Fruit fly (Drosophila melanogaster) whole organism, embryonic: Measurements from ENCODE around the gene Trpgamma.

Experiments
- ATbp ChIP-seq: fragments of 200-800 bp; sonication (Bioruptor generic); optimal IDR thresholded peaks from 2 replicates; lab custom pipeline; 2017; ENCODE audit warnings: missing biosample characterization, mild to moderate bottlenecking, missing genetic modification characterization, missing genetic modification reagents
- B-H2 ChIP-seq: fragments of 200-800 bp; sonication (Bioruptor generic); optimal IDR thresholded peaks from 2 replicates; lab custom pipeline; 2018; ENCODE audit warnings: missing biosample characterization, mild to moderate bottlenecking, missing genetic modification characterization
- CG10267 ChIP-seq: fragments of 200-800 bp; sonication (Bioruptor generic); optimal IDR thresholded peaks from 2 replicates; lab custom pipeline; 2018; ENCODE audit warnings: missing biosample characterization, mild to moderate bottlenecking, missing genetic modification characterization, moderate library complexity
- CG10321 ChIP-seq: fragments of 200-800 bp; sonication (Bioruptor generic); IDR thresholded peaks from 2 replicates; pipeline ENCODE4 v1.3.6; 2022; ENCODE audit warnings: missing biosample characterization, missing genetic modification characterization
- CG10366 ChIP-seq: fragments of 200-800 bp; sonication (Bioruptor generic); IDR thresholded peaks from 2 replicates; pipeline ENCODE4 v1.3.6; 2022; ENCODE audit warnings: missing biosample characterization, missing genetic modification characterization
- CG10979 ChIP-seq: fragments of 200-800 bp; sonication (Bioruptor generic); optimal IDR thresholded peaks from 2 replicates; lab custom pipeline; 2018; ENCODE audit warnings: missing biosample characterization, mild to moderate bottlenecking, missing genetic modification characterization, moderate library complexity
- CG12071 ChIP-seq: fragments of 200-800 bp; sonication (Bioruptor generic); optimal IDR thresholded peaks from 3 replicates; lab custom pipeline; 2018; ENCODE audit warnings: missing biosample characterization, mild to moderate bottlenecking, missing genetic modification characterization
- CG12104 ChIP-seq: fragments of 200-800 bp; sonication (Bioruptor generic); optimal IDR thresholded peaks from 3 replicates; lab custom pipeline; 2016; ENCODE audit warnings: missing biosample characterization, missing genetic modification characterization
- CG12942 ChIP-seq: fragments of 200-800 bp; sonication (Bioruptor generic); optimal IDR thresholded peaks from 3 replicates; lab custom pipeline; 2016; ENCODE audit warnings: missing biosample characterization, missing genetic modification characterization
- CG13775 ChIP-seq: fragments of 200-800 bp; sonication (Bioruptor generic); optimal IDR thresholded peaks from 3 replicates; lab custom pipeline; 2017; ENCODE audit warnings: missing biosample characterization, mild to moderate bottlenecking, missing genetic modification characterization
- CG15601 ChIP-seq: fragments of 200-800 bp; sonication (Bioruptor generic); optimal IDR thresholded peaks from 3 replicates; lab custom pipeline; 2019; ENCODE audit warnings: missing biosample characterization, mild to moderate bottlenecking, missing genetic modification characterization, moderate library complexity
- CG1603 ChIP-seq: fragments of 200-800 bp; sonication (Bioruptor generic); optimal IDR thresholded peaks from 2 replicates; lab custom pipeline; 2019; ENCODE audit warnings: missing biosample characterization, mild to moderate bottlenecking, missing genetic modification characterization, moderate library complexity
- CG18619 ChIP-seq: fragments of 200-800 bp; sonication (Bioruptor generic); optimal IDR thresholded peaks from 3 replicates; lab custom pipeline; 2017; ENCODE audit warnings: missing biosample characterization, mild to moderate bottlenecking, missing genetic modification characterization
- CG31365 ChIP-seq: fragments of 200-800 bp; sonication (Bioruptor generic); optimal IDR thresholded peaks from 2 replicates; lab custom pipeline; 2018; ENCODE audit warnings: missing biosample characterization, mild to moderate bottlenecking, missing genetic modification characterization
- CG31388 ChIP-seq: fragments of 200-800 bp; sonication (Bioruptor generic); optimal IDR thresholded peaks from 2 replicates; lab custom pipeline; 2016; ENCODE audit warnings: missing biosample characterization, missing genetic modification characterization
- CG33213 ChIP-seq: fragments of 200-800 bp; sonication (Bioruptor generic); optimal IDR thresholded peaks from 3 replicates; lab custom pipeline; 2016; ENCODE audit warnings: missing biosample characterization, missing genetic modification characterization
- CG4328 ChIP-seq: fragments of 200-800 bp; sonication (Bioruptor generic); optimal IDR thresholded peaks from 3 replicates; lab custom pipeline; 2017; ENCODE audit warnings: missing biosample characterization, missing genetic modification reagents, missing genetic modification characterization
- CG4820 ChIP-seq: fragments of 200-800 bp; sonication (Bioruptor generic); optimal IDR thresholded peaks from 3 replicates; lab custom pipeline; 2016; ENCODE audit warnings: missing biosample characterization, missing genetic modification characterization
- CG6654 ChIP-seq: fragments of 200-800 bp; sonication (Bioruptor generic); optimal IDR thresholded peaks from 2 replicates; lab custom pipeline; 2017; ENCODE audit warnings: missing biosample characterization, mild to moderate bottlenecking, missing genetic modification characterization
- CG8478 ChIP-seq: fragments of >200 bp; optimal IDR thresholded peaks from 2 replicates; lab custom pipeline; 2018
- CG8924 ChIP-seq: fragments of 200-800 bp; optimal IDR thresholded peaks from 3 replicates; lab custom pipeline; 2019; ENCODE audit warnings: missing biosample characterization, mild to moderate bottlenecking, missing genetic modification characterization, moderate library complexity
- CG8944 ChIP-seq: fragments of 200-800 bp; sonication (Bioruptor generic); optimal IDR thresholded peaks from 3 replicates; lab custom pipeline; 2016; ENCODE audit warnings: missing biosample characterization, missing genetic modification characterization
- CTCF ChIP-seq: fragments of 200-800 bp; sonication (Bioruptor generic); optimal IDR thresholded peaks from 2 replicates; lab custom pipeline; 2017; ENCODE audit warnings: missing biosample characterization, mild to moderate bottlenecking, missing genetic modification characterization, moderate library complexity
- Chrac-16 ChIP-seq: fragments of 200-800 bp; sonication (Bioruptor generic); optimal IDR thresholded peaks from 3 replicates; lab custom pipeline; 2016; ENCODE audit warnings: missing biosample characterization, missing genetic modification characterization
- CrebB ChIP-seq: fragments of 200-800 bp; sonication (Bioruptor generic); optimal IDR thresholded peaks from 3 replicates; lab custom pipeline; 2018; ENCODE audit warnings: missing biosample characterization, mild to moderate bottlenecking, missing genetic modification characterization
- Fer2 ChIP-seq: fragments of 200-800 bp; sonication (Bioruptor generic); optimal IDR thresholded peaks from 2 replicates; lab custom pipeline; 2018; ENCODE audit warnings: missing biosample characterization, mild to moderate bottlenecking, missing genetic modification characterization, moderate library complexity
- Fer3 ChIP-seq: fragments of 200-800 bp; sonication (Bioruptor generic); optimal IDR thresholded peaks from 2 replicates; lab custom pipeline; 2018; ENCODE audit warnings: missing biosample characterization, mild to moderate bottlenecking, missing genetic modification characterization, moderate library complexity
- Hr39 ChIP-seq: fragments of >200 bp; optimal IDR thresholded peaks from 2 replicates; lab custom pipeline; 2017
- Hr51 ChIP-seq, 2 experiments: fragments of 200-800 bp; sonication (Bioruptor generic); optimal IDR thresholded peaks; 2 replicates in 1 of 2; 3 replicates in 1 of 2; lab custom pipeline; 2016 to 2018; ENCODE audit warnings: missing biosample characterization in 2 of 2, missing genetic modification characterization in 2 of 2, mild to moderate bottlenecking in 1 of 2, moderate library complexity in 1 of 2
- Meics ChIP-seq: fragments of 200-800 bp; sonication (Bioruptor generic); optimal IDR thresholded peaks from 2 replicates; lab custom pipeline; 2017; ENCODE audit warnings: missing biosample characterization, mild to moderate bottlenecking, missing genetic modification characterization
- NC2α ChIP-seq: fragments of 200-800 bp; sonication (Bioruptor generic); optimal IDR thresholded peaks from 2 replicates; lab custom pipeline; 2016; ENCODE audit warnings: missing biosample characterization, missing genetic modification characterization
- NFAT ChIP-seq: fragments of 200-800 bp; sonication (Bioruptor generic); IDR thresholded peaks from 2 replicates; pipeline ENCODE4 v1.3.6; 2022; ENCODE audit warnings: missing biosample characterization, missing genetic modification characterization
- Optix ChIP-seq: fragments of 200-800 bp; sonication (Bioruptor generic); IDR thresholded peaks from 3 replicates; pipeline ENCODE4 v1.3.6; 2022; ENCODE audit warnings: missing biosample characterization, missing genetic modification characterization
- caup ChIP-seq: fragments of 200-800 bp; sonication (Bioruptor generic); optimal IDR thresholded peaks from 3 replicates; lab custom pipeline; 2017; ENCODE audit warnings: missing biosample characterization, mild to moderate bottlenecking, missing genetic modification characterization, moderate library complexity; ENCODE audit not compliant: severe bottlenecking
- chn ChIP-seq: fragments of 200-800 bp; sonication (Bioruptor generic); optimal IDR thresholded peaks from 2 replicates; lab custom pipeline; 2016; ENCODE audit warnings: missing biosample characterization, missing genetic modification characterization
- disco-r ChIP-seq: fragments of 200-800 bp; sonication (Bioruptor generic); optimal IDR thresholded peaks from 2 replicates; lab custom pipeline; 2016; ENCODE audit warnings: missing biosample characterization, missing genetic modification characterization
- ems ChIP-seq: fragments of 200-800 bp; sonication (Bioruptor generic); optimal IDR thresholded peaks from 3 replicates; lab custom pipeline; 2016; ENCODE audit warnings: missing biosample characterization, missing genetic modification characterization
- fu2 ChIP-seq: fragments of 200-800 bp; sonication (Bioruptor generic); optimal IDR thresholded peaks from 2 replicates; lab custom pipeline; 2016; ENCODE audit warnings: missing biosample characterization, missing genetic modification characterization
- gem ChIP-seq: fragments of 200-800 bp; sonication (Bioruptor generic); optimal IDR thresholded peaks from 2 replicates; lab custom pipeline; 2019; ENCODE audit warnings: missing biosample characterization, mild to moderate bottlenecking, missing genetic modification characterization, moderate library complexity
- grn ChIP-seq: fragments of 200-800 bp; sonication (Bioruptor generic); optimal IDR thresholded peaks from 3 replicates; lab custom pipeline; 2017; ENCODE audit warnings: missing biosample characterization, missing genetic modification characterization
- insv ChIP-seq, 2 experiments: fragments of 200-800 bp; sonication (Bioruptor generic); optimal IDR thresholded peaks; 3 replicates each; lab custom pipeline; 2016 to 2018; ENCODE audit warnings: missing biosample characterization in 2 of 2, missing genetic modification characterization in 2 of 2
- knrl ChIP-seq: fragments of 200-800 bp; sonication (Bioruptor generic); IDR thresholded peaks from 3 replicates; pipeline ENCODE4 v1.3.6; 2022; ENCODE audit warnings: missing biosample characterization, missing genetic modification characterization; ENCODE audit not compliant: partially characterized antibody
- nom ChIP-seq: fragments of 200-800 bp; sonication (Bioruptor generic); optimal IDR thresholded peaks from 2 replicates; lab custom pipeline; 2017; ENCODE audit warnings: missing biosample characterization, missing genetic modification characterization, mild to moderate bottlenecking, moderate library complexity, missing genetic modification reagents
- p53 ChIP-seq: fragments of 200-800 bp; sonication (Bioruptor generic); optimal IDR thresholded peaks from 2 replicates; lab custom pipeline; 2016; ENCODE audit warnings: missing biosample characterization, missing genetic modification characterization
- pfk ChIP-seq: fragments of 200-800 bp; sonication (Bioruptor generic); optimal IDR thresholded peaks from 2 replicates; lab custom pipeline; 2018; ENCODE audit warnings: missing biosample characterization, mild to moderate bottlenecking, missing genetic modification characterization, moderate library complexity
- pum ChIP-seq: fragments of 200-800 bp; sonication (Bioruptor generic); optimal IDR thresholded peaks from 2 replicates; lab custom pipeline; 2016; ENCODE audit warnings: missing biosample characterization, missing genetic modification characterization
- vnd ChIP-seq: fragments of 200-800 bp; sonication (Bioruptor generic); IDR thresholded peaks from 3 replicates; pipeline ENCODE4 v1.3.6; 2022; ENCODE audit warnings: missing biosample characterization, missing genetic modification characterization; ENCODE audit not compliant: partially characterized antibody
- wdn ChIP-seq: fragments of 200-800 bp; sonication (Bioruptor generic); IDR thresholded peaks from 2 replicates; pipeline ENCODE4 v1.3.6; 2022; ENCODE audit warnings: missing biosample characterization, missing genetic modification characterization
- yki ChIP-seq: fragments of >200 bp; optimal IDR thresholded peaks from 3 replicates; lab custom pipeline; 2018

Gene Trpgamma

dm6 chr2L:16683958-16684877 lies 7.7 kb upstream of the Trpgamma start, which contains the start of gene CG31807 (continued):
- TF ChIP-seq NFAT (0 out of 2 replicates have a peak, but pooled peaks have one; percentile 14), CG12071 (GFP tag; lab: Kevin White, UChicago) (peak; percentile 59), p53 (no peak), fu2 (GFP tag; lab: Kevin White, UChicago) (peak; percentile 27), yki (lab: Kevin White, UChicago) (no peak), B-H2 (GFP tag; lab: Kevin White, UChicago) (peak; percentile 8), Chrac-16 (GFP tag; lab: Kevin White, UChicago) (peak; percentile 39), Fer3 (tag; lab: Kevin White, UChicago) (peak; percentile 66), Optix (peak; percentile 57; the same call in 1 of the 3 replicates), ATbp (peak; percentile 90), CG31365 (tag; lab: Kevin White, UChicago) (no peak), pum (GFP tag; lab: Kevin White, UChicago) (peak; percentile 42), CG4328 (GFP tag; lab: Kevin White, UChicago) (peak; percentile 27), ems (GFP tag; lab: Kevin White, UChicago) (peak; percentile 42), Meics (peak; percentile 67), CG33213 (GFP tag; lab: Kevin White, UChicago) (peak; percentile 16), Hr51 (GFP tag; optimal IDR thresholded peaks at IDR 0.05; lab: Kevin White, UChicago) (peak; percentile 24 to 90), CG12942 (GFP tag; lab: Kevin White, UChicago) (peak; percentile 50), CG6654 (GFP tag; lab: Kevin White, UChicago) (peak; percentile 58), CG8924 (tag; lab: Kevin White, UChicago) (peak; percentile 83), CG18619 (GFP tag; lab: Kevin White, UChicago) (peak; percentile 43), grn (GFP tag; lab: Kevin White, UChicago) (no peak), insv (GFP tag; optimal IDR thresholded peaks at IDR 0.05; lab: Kevin White, UChicago) (peak in 1 of 2 experiments; percentile 13), NC2α (peak; percentile 17), CG10267 (tag; lab: Kevin White, UChicago) (peak; percentile 4), nom (GFP tag; lab: Kevin White, UChicago) (peak; percentile 95), CG1603 (tag; lab: Kevin White, UChicago) (peak; percentile 44), vnd (GFP tag; lab: Robert Waterston, UW) (no peak), CG10979 (tag; lab: Kevin White, UChicago) (peak; percentile 35), Fer2 (tag; lab: Kevin White, UChicago) (peak; percentile 12), disco-r (GFP tag; lab: Kevin White, UChicago) (peak; percentile 70), knrl (GFP tag; lab: Robert Waterston, UW) (no peak), CG13775 (GFP tag; lab: Kevin White, UChicago) (peak; percentile 78), CrebB (tag; lab: Kevin White, UChicago) (peak; percentile 79), CG8478 (lab: Kevin White, UChicago) (no peak), CG4820 (GFP tag; lab: Kevin White, UChicago) (peak; percentile 48), CG8944 (GFP tag; lab: Kevin White, UChicago) (peak; percentile 56), pfk (GFP tag; lab: Kevin White, UChicago) (no peak), CTCF (GFP tag; lab: Kevin White, UChicago) (peak; percentile 29), CG31388 (peak; percentile 18), wdn (GFP tag; lab: Robert Waterston, UW) (peak; percentile 40; the same call in 1 of the 2 replicates), Hr39 (lab: Kevin White, UChicago) (no peak), caup (GFP tag; lab: Kevin White, UChicago) (no peak), CG10321 (GFP tag; lab: Robert Waterston, UW) (no peak), CG15601 (peak; percentile 55), chn (GFP tag; lab: Kevin White, UChicago) (peak; percentile 42), gem (tag; lab: Kevin White, UChicago) (peak; percentile 90), CG12104 (peak; percentile 72), CG10366 (peak; percentile 15; the same call in 1 of the 2 replicates)
